Worm (Caenorhabditis elegans) whole organism, L2 larva: ENCODE results near the gene F21C10.10.

Experiments used
- mdl-1 ChIP-seq, 2 experiments: fragments of 150-350 bp in 1 of 2; sonication (generic microtip) in 1 of 2; optimal IDR thresholded peaks; 2 replicates each; lab custom pipeline; 2017; ENCODE audit warnings: missing biosample characterization in 2 of 2, missing genetic modification characterization in 2 of 2
- snpc-4 ChIP-seq: fragments of 150-350 bp; optimal IDR thresholded peaks from 2 replicates; lab custom pipeline; 2014; ENCODE audit warnings: missing biosample characterization, missing genetic modification characterization
- ztf-1 ChIP-seq: fragments of 200-800 bp; sonication (Bioruptor generic); conservative IDR thresholded peaks from 2 replicates; pipeline ENCODE4 v1.3.6; 2022; ENCODE audit warnings: missing genetic modification characterization, missing compliant biosample characterization
- ztf-11 ChIP-seq: sonication (generic microtip); optimal IDR thresholded peaks from 2 replicates; lab custom pipeline; 2017; ENCODE audit warnings: missing biosample characterization, missing genetic modification characterization

- peak; percentile 35 for TF ChIP-seq snpc-4 (tag; lab: Kevin White, UChicago)
- TF ChIP-seq ztf-1 (GFP tag; lab: Robert Waterston, UW) = no peak
- no peak for TF ChIP-seq ztf-11
- TF ChIP-seq mdl-1 (tag; optimal IDR thresholded peaks at IDR 0.05; lab: Kevin White, UChicago) = peak in 1 of 2 experiments; percentile 39
Measured at ce11 chrV:9094060-9094628, 1.9 kb upstream of the F21C10.10 start.
